Fruit fly (Drosophila melanogaster): Measurements from ENCODE around the gene CG4297.
A peak's percentile ranks its signal among the peaks of the same experiment; 100 is the strongest.

- TF ChIP-seq ss (GFP tag; optimal IDR thresholded peaks at IDR 0.05) (no peak), pdm3 (GFP tag; optimal IDR thresholded peaks at IDR 0.05) (peak; percentile 55), salr (GFP tag; optimal IDR thresholded peaks at IDR 0.05) (peak in 1 of 2 experiments; percentile 69), CG8119 (GFP tag; IDR thresholded peaks at IDR 0.05) (peak; percentile 76), Ets21C (GFP tag; optimal IDR thresholded peaks at IDR 0.05) (no peak), CG8632 (GFP tag; optimal IDR thresholded peaks at IDR 0.05) (no peak), net (GFP tag; optimal IDR thresholded peaks at IDR 0.05) (peak; percentile 76), dac (GFP tag; optimal IDR thresholded peaks at IDR 0.05) (peak; percentile 75), Sox102F (GFP tag; optimal IDR thresholded peaks at IDR 0.05) (peak; percentile 29), Lpt (GFP tag; optimal IDR thresholded peaks at IDR 0.05) (peak; percentile 65), CG15336 (GFP tag; IDR thresholded peaks at IDR 0.05) (peak; percentile 84), Hr39 (GFP tag; optimal IDR thresholded peaks at IDR 0.05) (peak; percentile 21), CG16779 (tag; optimal IDR thresholded peaks at IDR 0.05) (peak; percentile 63)
These were observed 3.1 kb downstream of the CG4297 start for dm6 chr2L:468745-469358.

Data from whole organism, prepupa.